Worm (Caenorhabditis elegans) whole organism, young adult: Measurements from ENCODE around the gene npr-4.

Experiments used
- B0019.2 ChIP-seq: fragments of 200-800 bp; sonication (Bioruptor generic); conservative IDR thresholded peaks from 2 replicates; pipeline ENCODE4 v1.3.6; 2022; ENCODE audit warnings: missing genetic modification reagents, missing genetic modification characterization, missing compliant biosample characterization
- K11D2.4 ChIP-seq: fragments of 200-800 bp; sonication (Bioruptor generic); IDR thresholded peaks from 2 replicates; pipeline ENCODE4 v1.3.6; 2022; ENCODE audit warnings: missing genetic modification reagents, missing genetic modification characterization, missing compliant biosample characterization
- K12H6.12 ChIP-seq: fragments of 200-800 bp; sonication (Bioruptor generic); optimal IDR thresholded peaks from 2 replicates; lab custom pipeline; 2018; ENCODE audit warnings: mild to moderate bottlenecking, missing genetic modification characterization, missing compliant biosample characterization
- Y53F4B.3 ChIP-seq: fragments of 200-800 bp; sonication (Bioruptor generic); IDR thresholded peaks from 2 replicates; pipeline ENCODE4 v1.3.6; 2022; ENCODE audit warnings: missing genetic modification reagents, missing genetic modification characterization, missing compliant biosample characterization
- akir-1 ChIP-seq: fragments of 200-800 bp; sonication (Bioruptor generic); optimal IDR thresholded peaks from 2 replicates; lab custom pipeline; 2018; ENCODE audit warnings: mild to moderate bottlenecking, missing genetic modification characterization, moderate library complexity, missing compliant biosample characterization
- ama-1 ChIP-seq, 3 experiments: fragments of 150-350 bp in 1 of 3; sonication (generic microtip) in 2 of 3; optimal IDR thresholded peaks; 2 replicates each; lab custom pipeline; 2014 to 2018; ENCODE audit warnings: missing biosample characterization in 2 of 3, missing genetic modification characterization in 2 of 3, missing genetic modification reagents in 2 of 3
- aptf-3 ChIP-seq: fragments of 200-800 bp; sonication (Bioruptor generic); IDR thresholded peaks from 2 replicates; pipeline ENCODE4 v1.3.6; 2022; ENCODE audit warnings: missing genetic modification characterization, missing compliant biosample characterization
- atf-7 ChIP-seq: sonication (generic microtip); optimal IDR thresholded peaks from 2 replicates; lab custom pipeline; 2017; ENCODE audit warnings: mild to moderate bottlenecking, missing genetic modification characterization, missing compliant biosample characterization
- athp-1 ChIP-seq: sonication (generic microtip); optimal IDR thresholded peaks from 2 replicates; lab custom pipeline; 2017; ENCODE audit warnings: mild to moderate bottlenecking, missing genetic modification characterization, missing compliant biosample characterization
- attf-6 ChIP-seq: fragments of 200-800 bp; sonication (Bioruptor generic); IDR thresholded peaks from 2 replicates; pipeline ENCODE4 v1.3.6; 2022; ENCODE audit warnings: missing genetic modification reagents, missing genetic modification characterization, missing compliant biosample characterization
- bed-1 ChIP-seq: fragments of 200-800 bp; sonication (Bioruptor generic); IDR thresholded peaks from 2 replicates; pipeline ENCODE4 v1.3.6; 2022; ENCODE audit warnings: missing genetic modification reagents, missing genetic modification characterization, missing compliant biosample characterization
- bed-2 ChIP-seq: fragments of 200-800 bp; sonication (Bioruptor generic); IDR thresholded peaks from 2 replicates; pipeline ENCODE4 v1.3.6; 2022; ENCODE audit warnings: missing genetic modification reagents, missing genetic modification characterization, missing compliant biosample characterization
- cebp-1 ChIP-seq, 2 experiments: fragments of 200-800 bp in 1 of 2; sonication (Bioruptor generic) in 1 of 2; sonication (generic microtip) in 1 of 2; IDR thresholded peaks in 1 of 2; optimal IDR thresholded peaks in 1 of 2; 2 replicates each; pipeline versions ENCODE4 v1.3.6 to Lab custom; 2017 to 2022; ENCODE audit warnings: missing compliant biosample characterization in 2 of 2, missing genetic modification characterization in 2 of 2, mild to moderate bottlenecking in 1 of 2, missing genetic modification reagents in 1 of 2, moderate library complexity in 1 of 2
- cebp-2 ChIP-seq: fragments of 200-800 bp; sonication (Bioruptor generic); IDR thresholded peaks from 2 replicates; pipeline ENCODE4 v1.3.6; 2022; ENCODE audit warnings: missing genetic modification characterization, missing compliant biosample characterization
- ceh-27 ChIP-seq: fragments of 200-800 bp; sonication (Bioruptor generic); optimal IDR thresholded peaks from 2 replicates; lab custom pipeline; 2018; ENCODE audit warnings: mild to moderate bottlenecking, missing genetic modification characterization, moderate library complexity, missing compliant biosample characterization
- ets-4 ChIP-seq: fragments of 200-800 bp; sonication (Bioruptor generic); optimal IDR thresholded peaks from 2 replicates; lab custom pipeline; 2018; ENCODE audit warnings: mild to moderate bottlenecking, missing genetic modification characterization, missing compliant biosample characterization
- gei-17 ChIP-seq: fragments of 200-800 bp; sonication (Bioruptor generic); optimal IDR thresholded peaks from 2 replicates; lab custom pipeline; 2018; ENCODE audit warnings: mild to moderate bottlenecking, missing genetic modification characterization, missing compliant biosample characterization
- hrde-1 ChIP-seq: sonication (generic microtip); optimal IDR thresholded peaks from 2 replicates; lab custom pipeline; 2016; ENCODE audit warnings: missing genetic modification characterization, mild to moderate bottlenecking, missing compliant biosample characterization, moderate library complexity, missing genotype, missing genetic modification reagents, borderline replicate concordance
- let-526 ChIP-seq: fragments of 200-800 bp; sonication (Bioruptor generic); IDR thresholded peaks from 2 replicates; pipeline ENCODE4 v1.3.6; 2022; ENCODE audit warnings: missing genetic modification reagents, missing genetic modification characterization, missing compliant biosample characterization
- lin-26 ChIP-seq: fragments of 200-800 bp; sonication (Bioruptor generic); IDR thresholded peaks from 2 replicates; pipeline ENCODE4 v1.3.6; 2022; ENCODE audit warnings: missing genetic modification reagents, missing genetic modification characterization, missing compliant biosample characterization
- lsl-1 ChIP-seq: fragments of 200-800 bp; sonication (Bioruptor generic); optimal IDR thresholded peaks from 2 replicates; lab custom pipeline; 2018; ENCODE audit warnings: mild to moderate bottlenecking, missing genetic modification characterization, moderate library complexity, missing compliant biosample characterization
- madf-8 ChIP-seq: fragments of 200-800 bp; sonication (Bioruptor generic); conservative IDR thresholded peaks from 2 replicates; pipeline ENCODE4 v1.3.6; 2022; ENCODE audit warnings: missing genetic modification reagents, missing genetic modification characterization, missing compliant biosample characterization
- mxl-1 ChIP-seq: sonication (generic microtip); optimal IDR thresholded peaks from 2 replicates; lab custom pipeline; 2016; ENCODE audit warnings: missing genetic modification characterization, missing compliant biosample characterization
- nhr-120 ChIP-seq: fragments of 200-800 bp; sonication (Bioruptor generic); IDR thresholded peaks from 2 replicates; pipeline ENCODE4 v1.3.6; 2022; ENCODE audit warnings: missing genetic modification characterization, missing compliant biosample characterization
- nhr-80 ChIP-seq: sonication (generic microtip); optimal IDR thresholded peaks from 2 replicates; lab custom pipeline; 2016; ENCODE audit warnings: missing genetic modification characterization, missing compliant biosample characterization
- pha-4 ChIP-seq: fragments of 150-350 bp; sonication (generic microtip); optimal IDR thresholded peaks from 2 replicates; lab custom pipeline; 2014; ENCODE audit warnings: missing biosample characterization, missing genetic modification reagents, missing genetic modification characterization
- rcor-1 ChIP-seq: fragments of 200-800 bp; sonication (Bioruptor generic); IDR thresholded peaks from 2 replicates; pipeline ENCODE4 v1.3.6; 2022; ENCODE audit warnings: missing genetic modification reagents, missing genetic modification characterization, missing compliant biosample characterization
- snpc-1.3 ChIP-seq: sonication (generic microtip); optimal IDR thresholded peaks from 2 replicates; lab custom pipeline; 2017; ENCODE audit warnings: missing genetic modification characterization, mild to moderate bottlenecking, missing compliant biosample characterization, antibody characterized with exemption, moderate library complexity, missing genotype, missing genetic modification reagents; ENCODE audit not compliant: insufficient read depth
- sptf-2 ChIP-seq: fragments of 200-800 bp; sonication (Bioruptor generic); optimal IDR thresholded peaks from 2 replicates; lab custom pipeline; 2018; ENCODE audit warnings: mild to moderate bottlenecking, missing genetic modification characterization, missing compliant biosample characterization
- tbp1 ChIP-seq: fragments of 200-800 bp; sonication (Bioruptor generic); optimal IDR thresholded peaks from 2 replicates; lab custom pipeline; 2018; ENCODE audit warnings: mild to moderate bottlenecking, missing genetic modification characterization, missing compliant biosample characterization
- tbx-9 ChIP-seq: sonication (generic microtip); optimal IDR thresholded peaks from 2 replicates; lab custom pipeline; 2016; ENCODE audit warnings: borderline replicate concordance, missing genetic modification characterization, inconsistent platforms, missing compliant biosample characterization
- unc-62 ChIP-seq: fragments of 150-350 bp; optimal IDR thresholded peaks from 2 replicates; lab custom pipeline; 2014; ENCODE audit warnings: missing biosample characterization, missing genetic modification reagents, missing genetic modification characterization
- zfh-2 ChIP-seq: fragments of 200-800 bp; sonication (Bioruptor generic); conservative IDR thresholded peaks from 2 replicates; pipeline ENCODE4 v1.3.6; 2022; ENCODE audit warnings: missing genetic modification reagents, missing genetic modification characterization, missing compliant biosample characterization
- zim-3 ChIP-seq: sonication (generic microtip); optimal IDR thresholded peaks from 2 replicates; lab custom pipeline; 2017; ENCODE audit warnings: mild to moderate bottlenecking, missing genetic modification characterization, moderate library complexity, missing compliant biosample characterization
- ztf-26 ChIP-seq: sonication (generic microtip); optimal IDR thresholded peaks from 2 replicates; lab custom pipeline; 2017; ENCODE audit warnings: missing genetic modification characterization, missing compliant biosample characterization
- ztf-3 ChIP-seq: fragments of 200-800 bp; sonication (Bioruptor generic); optimal IDR thresholded peaks from 2 replicates; lab custom pipeline; 2018; ENCODE audit warnings: mild to moderate bottlenecking, missing genetic modification characterization, missing compliant biosample characterization

npr-4 gene

DNA sequence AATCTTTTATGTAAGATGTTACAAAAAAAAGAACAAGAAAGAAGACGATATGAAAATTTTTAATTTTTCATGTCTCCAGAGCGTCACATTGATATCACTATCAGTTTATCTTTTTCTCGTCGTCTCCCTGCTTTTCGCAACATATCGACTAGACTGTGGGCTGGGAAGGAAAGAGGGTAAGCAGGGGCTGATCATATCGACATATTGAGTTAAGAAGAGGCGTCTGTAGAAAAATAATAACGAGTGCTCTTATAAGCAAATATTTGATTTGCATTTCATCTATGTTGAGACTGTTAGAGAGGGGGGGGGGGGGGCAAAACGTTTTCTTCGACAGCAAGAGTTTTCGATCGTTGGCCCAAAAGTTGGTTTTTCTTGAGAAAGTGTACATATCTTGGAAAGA lies 32.5 kb downstream of the npr-4 start:
- TF ChIP-seq nhr-120 (GFP tag; lab: Robert Waterston, UW) (no peak), cebp-1 (GFP tag; IDR thresholded peaks at IDR 0.05; lab: Robert Waterston, UW) (peak; percentile 39; the same call in 1 of the 2 replicates), cebp-1 (tag; optimal IDR thresholded peaks at IDR 0.05; lab: Kevin White, UChicago) (peak; percentile 33)

DNA sequence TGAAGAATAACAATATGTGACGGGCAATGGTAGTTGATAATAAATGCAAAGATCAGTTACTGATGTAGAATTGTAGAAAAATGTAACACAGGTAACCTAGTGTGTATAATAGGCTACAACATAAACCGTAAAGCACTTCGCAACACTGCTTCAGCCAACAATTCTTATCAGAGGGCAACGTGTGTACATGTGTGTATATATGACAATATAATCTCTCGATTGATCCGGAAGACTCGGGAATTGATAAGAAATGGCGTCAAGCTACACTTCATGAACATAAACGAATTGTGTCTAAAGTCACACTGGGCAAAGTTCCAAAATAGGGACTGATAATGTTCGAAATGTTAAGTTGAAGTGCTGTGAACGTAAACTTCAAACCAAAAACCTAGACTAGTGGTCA lies 33.0 kb downstream of the npr-4 start:
- no peak for TF ChIP-seq rcor-1 (GFP tag; lab: Robert Waterston, UW)
- no peak for TF ChIP-seq bed-2 (GFP tag; lab: Robert Waterston, UW)
- TF ChIP-seq madf-8 (GFP tag; lab: Robert Waterston, UW), result no peak
- no peak for TF ChIP-seq lsl-1 (GFP tag; lab: Kevin White, UChicago)
- TF ChIP-seq zim-3 (tag; lab: Kevin White, UChicago), result no peak
- peak; percentile 15 for TF ChIP-seq nhr-80
- TF ChIP-seq lin-26 (GFP tag; lab: Robert Waterston, UW), result no peak
- TF ChIP-seq ztf-3 (GFP tag; lab: Kevin White, UChicago), result no peak
- peak; percentile 0 for TF ChIP-seq tbp1 (GFP tag; lab: Kevin White, UChicago)
- peak; percentile 38; the same call in 1 of the 2 replicates for TF ChIP-seq cebp-1 (GFP tag; IDR thresholded peaks at IDR 0.05; lab: Robert Waterston, UW)
- no peak for TF ChIP-seq cebp-1 (tag; optimal IDR thresholded peaks at IDR 0.05; lab: Kevin White, UChicago)
- no peak for TF ChIP-seq attf-6 (GFP tag; lab: Robert Waterston, UW)
- TF ChIP-seq sptf-2 (GFP tag; lab: Kevin White, UChicago), result no peak
- peak; percentile 3 for TF ChIP-seq unc-62
- no peak for TF ChIP-seq tbx-9 (tag; lab: Kevin White, UChicago)
- no peak for TF ChIP-seq atf-7 (tag; lab: Kevin White, UChicago)
- peak; percentile 23 for TF ChIP-seq pha-4
- no peak for TF ChIP-seq ztf-26 (tag; lab: Kevin White, UChicago)
- TF ChIP-seq Y53F4B.3 (GFP tag; lab: Robert Waterston, UW), result no peak
- no peak for TF ChIP-seq athp-1 (tag; lab: Kevin White, UChicago)
- TF ChIP-seq ets-4, result peak; percentile 70
- no peak for TF ChIP-seq hrde-1 (tag; lab: Kevin White, UChicago)

DNA sequence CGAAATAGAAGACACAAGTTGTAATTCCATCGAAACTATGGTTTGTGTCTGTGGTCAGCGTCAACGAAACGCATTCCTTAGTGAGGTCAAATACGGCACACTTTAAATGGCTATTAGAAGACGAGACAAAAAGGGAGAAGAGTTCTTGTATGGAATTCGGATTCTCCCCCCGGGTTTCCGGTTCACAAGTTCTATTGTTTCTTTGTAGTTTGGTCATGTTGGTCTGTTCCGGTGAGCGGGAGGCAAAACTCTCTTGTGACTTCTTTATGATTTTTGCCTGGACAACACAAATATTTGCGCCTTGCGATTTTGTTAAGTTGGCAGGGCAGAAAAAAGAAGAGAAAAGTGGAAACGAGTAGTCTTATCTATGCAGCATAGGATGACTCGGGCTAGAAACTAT lies 33.6 kb downstream of the npr-4 start:
- TF ChIP-seq tbp1 (GFP tag; lab: Kevin White, UChicago) (peak; percentile 14), pha-4 (no peak), snpc-1.3 (tag; lab: Kevin White, UChicago) (no peak), zfh-2 (GFP tag; lab: Robert Waterston, UW) (no peak), let-526 (GFP tag; lab: Robert Waterston, UW) (peak; percentile 67; the same call in 1 of the 2 replicates)

DNA sequence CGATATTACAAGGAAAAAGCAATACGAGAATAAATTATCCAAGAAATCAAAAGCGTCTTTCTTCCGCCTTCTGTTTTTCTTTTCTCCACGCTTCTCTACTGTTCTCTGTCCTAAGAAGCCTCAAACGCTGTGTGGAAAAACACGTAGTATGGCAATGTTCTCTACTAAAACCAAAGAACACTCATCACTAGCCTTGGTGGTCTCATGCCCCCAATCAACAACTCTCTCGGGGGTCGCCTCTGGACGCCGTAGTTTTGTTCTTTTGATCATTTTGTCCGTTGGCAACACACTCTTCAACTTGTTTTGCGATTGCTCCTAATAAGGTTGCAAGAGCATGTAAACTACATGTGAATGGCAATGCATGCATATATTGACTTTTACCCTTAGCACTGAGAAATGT lies 34.2 kb downstream of the npr-4 start:
- TF ChIP-seq nhr-120 (GFP tag; lab: Robert Waterston, UW) (no peak), cebp-2 (no peak), aptf-3 (GFP tag; lab: Robert Waterston, UW) (no peak), K12H6.12 (peak; percentile 2), ceh-27 (GFP tag; lab: Kevin White, UChicago) (no peak), ama-1 (optimal IDR thresholded peaks at IDR 0.05; lab: Kevin White, UChicago) (no peak), ama-1 (GFP tag; optimal IDR thresholded peaks at IDR 0.05; lab: Kevin White, UChicago) (no peak), athp-1 (tag; lab: Kevin White, UChicago) (no peak), B0019.2 (GFP tag; lab: Robert Waterston, UW) (no peak), K11D2.4 (GFP tag; lab: Robert Waterston, UW) (peak; percentile 52; the same call in 1 of the 2 replicates), akir-1 (GFP tag; lab: Kevin White, UChicago) (no peak), bed-1 (GFP tag; lab: Robert Waterston, UW) (no peak), Y53F4B.3 (GFP tag; lab: Robert Waterston, UW) (no peak), rcor-1 (GFP tag; lab: Robert Waterston, UW) (no peak), gei-17 (GFP tag; lab: Kevin White, UChicago) (no peak), mxl-1 (tag; lab: Kevin White, UChicago) (no peak)
